Worm (Caenorhabditis elegans): ENCODE measurements around the gene tag-65.

Gene tag-65

ce11 chrV:13659219-13659618, 19.2 kb downstream of the tag-65 start (continued):
- TF ChIP-seq vab-7 (GFP tag; IDR thresholded peaks at IDR 0.05) = no peak
- no peak for TF ChIP-seq D1046.2 (GFP tag; IDR thresholded peaks at IDR 0.05)
- TF ChIP-seq daf-8 (GFP tag; IDR thresholded peaks at IDR 0.05) = no peak
- TF ChIP-seq sdz-12 (GFP tag; optimal IDR thresholded peaks at IDR 0.05) = no peak
- no peak for TF ChIP-seq ceh-82 (tag; optimal IDR thresholded peaks at IDR 0.05)
- peak; percentile 63 for TF ChIP-seq mxl-3 (GFP tag; optimal IDR thresholded peaks at IDR 0.05)
- TF ChIP-seq ZK337.2 (GFP tag; IDR thresholded peaks at IDR 0.05) = no peak
- no peak for TF ChIP-seq ceh-32 (tag; optimal IDR thresholded peaks at IDR 0.05; ENCODE audit: poor library complexity)
- TF ChIP-seq mdl-1 (tag; optimal IDR thresholded peaks at IDR 0.05) = no peak
- TF ChIP-seq nhr-6 (tag; optimal IDR thresholded peaks at IDR 0.05) = peak; percentile 54

ce11 chrV:13658577-13658976, 19.8 kb downstream of the tag-65 start:
- TF ChIP-seq F49E8.2 (tag; optimal IDR thresholded peaks at IDR 0.05; ENCODE audit: borderline replicate concordance) (no peak), daf-12 (tag; optimal IDR thresholded peaks at IDR 0.05) (no peak), madf-9 (GFP tag; conservative IDR thresholded peaks at IDR 0.05) (peak; percentile 64), zfp-3 (GFP tag; conservative IDR thresholded peaks at IDR 0.05) (no peak; the same call in none of the 2 replicates), arid-1 (GFP tag; conservative IDR thresholded peaks at IDR 0.05) (no peak), ama-1 (optimal IDR thresholded peaks at IDR 0.05) (no peak), ceh-62 (tag; optimal IDR thresholded peaks at IDR 0.05) (no peak), R02D3.7 (tag; optimal IDR thresholded peaks at IDR 0.05) (no peak), ces-1 (GFP tag; optimal IDR thresholded peaks at IDR 0.05) (no peak), tra-1 (GFP tag; IDR thresholded peaks at IDR 0.05) (peak; percentile 99), duxl-1 (tag; optimal IDR thresholded peaks at IDR 0.05; ENCODE audit: poor library complexity) (peak; percentile 20), ceh-44 (GFP tag; IDR thresholded peaks at IDR 0.05) (no peak), lin-39 (tag; optimal IDR thresholded peaks at IDR 0.05) (no peak), lir-3 (tag; optimal IDR thresholded peaks at IDR 0.05) (no peak), tag-97 (GFP tag; IDR thresholded peaks at IDR 0.05) (no peak), zip-11 (GFP tag; IDR thresholded peaks at IDR 0.05) (no peak), nhr-10 (tag; optimal IDR thresholded peaks at IDR 0.05) (peak; percentile 52), dmd-8 (GFP tag; IDR thresholded peaks at IDR 0.05) (no peak), Y75B8A.6 (GFP tag; IDR thresholded peaks at IDR 0.05) (0 out of 2 replicates have a peak, but pooled peaks have one; percentile 36), ZK546.5 (tag; optimal IDR thresholded peaks at IDR 0.05) (no peak), nhr-42 (GFP tag; IDR thresholded peaks at IDR 0.05) (0 out of 2 replicates have a peak, but pooled peaks have one; percentile 59), zip-2 (tag; optimal IDR thresholded peaks at IDR 0.05) (no peak), php-3 (GFP tag; IDR thresholded peaks at IDR 0.05) (peak; percentile 83), ZK337.2 (GFP tag; IDR thresholded peaks at IDR 0.05) (no peak), nhr-237 (tag; optimal IDR thresholded peaks at IDR 0.05) (no peak), spr-1 (tag; optimal IDR thresholded peaks at IDR 0.05) (peak; percentile 30), ceh-32 (tag; optimal IDR thresholded peaks at IDR 0.05; ENCODE audit: poor library complexity) (no peak), snpc-1.2 (GFP tag; IDR thresholded peaks at IDR 0.05) (no peak), gei-8 (GFP tag; optimal IDR thresholded peaks at IDR 0.05) (peak; percentile 89), fkh-10 (GFP tag; optimal IDR thresholded peaks at IDR 0.05) (no peak), Y48G9A.11 (GFP tag; IDR thresholded peaks at IDR 0.05) (no peak), nhr-28 (tag; optimal IDR thresholded peaks at IDR 0.05) (peak; percentile 95), Y5F2A.4 (GFP tag; optimal IDR thresholded peaks at IDR 0.05) (no peak), lin-38 (GFP tag; IDR thresholded peaks at IDR 0.05) (peak; percentile 43), unc-62 (GFP tag; optimal IDR thresholded peaks at IDR 0.05 in 1 of 2) (peak in 1 of 2 experiments; percentile 99), unc-62 (tag; optimal IDR thresholded peaks at IDR 0.05) (no peak), ceh-28 (tag; optimal IDR thresholded peaks at IDR 0.05) (no peak), mdt-29 (GFP tag; IDR thresholded peaks at IDR 0.05) (peak; percentile 96), egl-27 (tag; optimal IDR thresholded peaks at IDR 0.05) (peak; percentile 2), F26F4.8 (GFP tag; conservative IDR thresholded peaks at IDR 0.05) (no peak), ztf-7 (tag; optimal IDR thresholded peaks at IDR 0.05) (peak; percentile 59), vab-7 (GFP tag; IDR thresholded peaks at IDR 0.05) (peak; percentile 63; the same call in 1 of the 2 replicates), hlh-11 (tag; optimal IDR thresholded peaks at IDR 0.05) (peak; percentile 99), daf-19 (GFP tag; conservative IDR thresholded peaks at IDR 0.05) (no peak)

Measured in whole organism, L4 larva.